Worm (Caenorhabditis elegans): ENCODE data around the gene Y39E4B.5.

Gene Y39E4B.5

DNA sequence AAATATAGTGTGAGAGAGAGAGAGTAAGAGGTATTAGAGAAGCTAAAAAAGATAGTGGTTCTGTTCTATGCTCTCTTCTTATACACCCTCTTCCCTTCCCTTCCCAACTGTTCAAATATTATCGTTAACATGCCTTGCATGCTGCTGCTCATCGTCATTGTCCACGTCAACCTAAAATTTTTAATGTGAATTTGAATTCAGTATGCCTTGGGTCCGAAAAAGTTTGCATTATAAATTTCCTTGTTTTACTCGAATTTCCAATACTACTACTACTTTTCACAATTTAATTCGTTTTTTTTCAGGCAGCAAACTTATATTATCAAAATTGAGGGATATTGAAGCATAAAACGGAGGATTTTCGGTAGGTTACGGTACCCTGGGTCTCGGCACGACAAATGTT is 17.4 kb downstream of the Y39E4B.5 start, which contains the start of gene gly-5:
TSS of gene gly-5 (plus strand) at position 301 of the 400 bp plus-strand sequence.
- TF ChIP-seq pha-4 (tag; optimal IDR thresholded peaks at IDR 0.05) (peak; percentile 90), unc-39 (tag; optimal IDR thresholded peaks at IDR 0.05) (no peak), ceh-28 (tag; optimal IDR thresholded peaks at IDR 0.05) (no peak), elt-3 (tag; optimal IDR thresholded peaks at IDR 0.05) (no peak), lin-15B (tag; optimal IDR thresholded peaks at IDR 0.05) (no peak), egl-27 (tag; optimal IDR thresholded peaks at IDR 0.05) (no peak), nhr-12 (tag; optimal IDR thresholded peaks at IDR 0.05) (no peak), nhr-76 (tag; optimal IDR thresholded peaks at IDR 0.05) (no peak), elt-2 (tag; optimal IDR thresholded peaks at IDR 0.05) (peak; percentile 38), nfya-1 (tag; optimal IDR thresholded peaks at IDR 0.05; ENCODE audit: insufficient read depth) (no peak), nhr-237 (tag; optimal IDR thresholded peaks at IDR 0.05) (no peak), fkh-10 (GFP tag; optimal IDR thresholded peaks at IDR 0.05) (no peak), nhr-25 (tag; optimal IDR thresholded peaks at IDR 0.05) (no peak), skn-1 (tag; optimal IDR thresholded peaks at IDR 0.05) (no peak), fkh-2 (tag; optimal IDR thresholded peaks at IDR 0.05) (no peak), zag-1 (tag; optimal IDR thresholded peaks at IDR 0.05) (no peak), pqm-1 (tag; optimal IDR thresholded peaks at IDR 0.05) (peak; percentile 43), nhr-77 (tag; optimal IDR thresholded peaks at IDR 0.05) (no peak), unc-62 (GFP tag; optimal IDR thresholded peaks at IDR 0.05) (no peak), ceh-16 (tag; optimal IDR thresholded peaks at IDR 0.05) (no peak), lsy-12 (tag; optimal IDR thresholded peaks at IDR 0.05) (no peak)

- TF ChIP-seq lin-15B (tag; optimal IDR thresholded peaks at IDR 0.05), result peak; percentile 45
- TF ChIP-seq fkh-2 (tag; optimal IDR thresholded peaks at IDR 0.05), result no peak
- TF ChIP-seq pha-4 (tag; optimal IDR thresholded peaks at IDR 0.05), result peak; percentile 54
- TF ChIP-seq ceh-28 (tag; optimal IDR thresholded peaks at IDR 0.05), result peak; percentile 45
- peak; percentile 67 for TF ChIP-seq nfya-1 (tag; optimal IDR thresholded peaks at IDR 0.05; ENCODE audit: insufficient read depth)
- no peak for TF ChIP-seq lsy-12 (tag; optimal IDR thresholded peaks at IDR 0.05)
- peak; percentile 32 for TF ChIP-seq nhr-23 (tag; optimal IDR thresholded peaks at IDR 0.05)
- TF ChIP-seq ztf-4 (tag; optimal IDR thresholded peaks at IDR 0.05), result no peak
- peak; percentile 44 for TF ChIP-seq hmg-11 (tag; optimal IDR thresholded peaks at IDR 0.05)
Measured at ce11 chrIII:13187773-13188172, 18.1 kb downstream of the Y39E4B.5 start.

DNA sequence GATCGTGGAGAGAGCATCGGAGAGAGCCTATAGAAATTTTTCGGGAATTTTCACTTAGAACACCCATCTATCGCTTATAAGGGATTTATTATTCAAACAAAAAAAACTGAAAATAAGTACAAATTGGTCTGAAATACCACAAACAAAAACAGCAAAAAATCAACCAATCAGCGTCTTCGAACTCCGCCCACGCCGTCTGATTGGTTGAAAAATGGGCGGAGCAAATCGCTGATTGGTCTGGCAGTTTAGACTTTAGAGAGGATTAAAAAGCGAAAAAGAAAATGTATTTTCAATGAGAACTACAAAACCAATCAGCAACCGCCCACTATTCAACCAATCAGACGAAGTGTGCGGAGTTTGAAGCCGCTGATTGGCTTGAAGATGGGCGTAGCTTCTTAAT is 31.4 kb downstream of the Y39E4B.5 start:
- TF ChIP-seq aly-2 (tag; optimal IDR thresholded peaks at IDR 0.05), result no peak
- peak; percentile 88 for TF ChIP-seq nfya-1 (tag; optimal IDR thresholded peaks at IDR 0.05; ENCODE audit: insufficient read depth)

DNA sequence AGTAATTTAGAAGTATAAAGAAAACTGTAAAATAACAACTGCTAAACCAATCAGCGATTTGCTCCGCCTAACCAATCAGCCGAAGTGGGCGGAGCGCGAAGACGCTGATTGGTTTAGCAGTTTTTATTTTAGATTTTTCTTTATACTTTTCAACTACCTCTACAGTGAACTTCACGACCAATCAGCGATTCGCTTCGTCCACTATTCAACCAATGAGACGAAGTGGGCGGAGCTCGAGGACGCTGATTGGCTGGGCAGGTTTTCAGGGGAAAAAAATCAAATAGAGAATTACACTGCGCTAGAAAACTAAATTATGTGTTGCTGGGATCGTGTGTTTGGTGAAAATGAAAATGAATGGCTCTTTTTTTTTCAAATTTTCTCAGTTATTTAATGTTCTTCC is 32.2 kb downstream of the Y39E4B.5 start:
- TF ChIP-seq nhr-77 (tag; optimal IDR thresholded peaks at IDR 0.05) (no peak), nfya-1 (tag; optimal IDR thresholded peaks at IDR 0.05; ENCODE audit: insufficient read depth) (peak; percentile 92)

DNA sequence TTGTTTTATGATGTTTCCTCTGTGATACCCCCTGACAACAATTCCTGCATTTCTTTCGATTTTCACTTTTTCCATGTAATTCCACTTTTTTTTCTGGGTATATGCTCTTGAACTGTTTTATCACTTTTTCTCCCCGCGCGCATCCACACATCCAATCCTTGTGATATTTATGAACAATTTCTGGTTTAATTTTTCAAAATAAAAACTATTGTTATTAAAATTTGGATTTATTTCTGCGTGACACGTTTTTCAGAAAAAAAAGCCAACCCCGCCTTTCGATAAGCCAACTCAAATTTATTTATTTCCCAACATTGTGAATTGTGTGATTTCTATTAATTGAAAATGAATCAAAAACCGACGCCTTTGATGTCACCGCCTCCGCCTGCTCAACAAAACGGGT is 35.0 kb downstream of the Y39E4B.5 start, which contains the start of gene Y39E4B.11:
TSS of gene Y39E4B.11 (plus strand) at position 301 of the 400 bp plus-strand sequence.
- no peak for TF ChIP-seq pqm-1 (tag; optimal IDR thresholded peaks at IDR 0.05)
- no peak for TF ChIP-seq nhr-76 (tag; optimal IDR thresholded peaks at IDR 0.05)
- TF ChIP-seq hmg-11 (tag; optimal IDR thresholded peaks at IDR 0.05), result no peak
- no peak for TF ChIP-seq ceh-16 (tag; optimal IDR thresholded peaks at IDR 0.05)
- no peak for TF ChIP-seq tbx-2 (tag; optimal IDR thresholded peaks at IDR 0.05)
- no peak for TF ChIP-seq R02D3.7 (tag; optimal IDR thresholded peaks at IDR 0.05)
- TF ChIP-seq lin-15B (tag; optimal IDR thresholded peaks at IDR 0.05), result no peak
- TF ChIP-seq fkh-2 (tag; optimal IDR thresholded peaks at IDR 0.05), result no peak
- TF ChIP-seq sea-2 (GFP tag; optimal IDR thresholded peaks at IDR 0.05), result no peak
- no peak for TF ChIP-seq nhr-43 (tag; optimal IDR thresholded peaks at IDR 0.05; ENCODE audit: poor library complexity, severe bottlenecking)
- TF ChIP-seq nhr-25 (tag; optimal IDR thresholded peaks at IDR 0.05), result no peak

- TF ChIP-seq egl-5 (tag; optimal IDR thresholded peaks at IDR 0.05) (no peak), pha-4 (tag; optimal IDR thresholded peaks at IDR 0.05) (peak; percentile 57)
Measured at ce11 chrIII:13208978-13209377, 39.3 kb downstream of the Y39E4B.5 start.
